Fruit fly (Drosophila melanogaster): ENCODE measurements around the gene Ccm3.

- no peak for TF ChIP-seq Awh (GFP tag; IDR thresholded peaks at IDR 0.05)
- no peak for TF ChIP-seq br (optimal IDR thresholded peaks at IDR 0.05)
- no peak for TF ChIP-seq slbo (GFP tag; IDR thresholded peaks at IDR 0.05)
- no peak for TF ChIP-seq CG5953 (GFP tag; IDR thresholded peaks at IDR 0.05)
- TF ChIP-seq Dip3 (GFP tag; optimal IDR thresholded peaks at IDR 0.05) = no peak
- no peak for TF ChIP-seq Side (GFP tag; optimal IDR thresholded peaks at IDR 0.05)
Observed at dm6 chr3R:15345198-15346017, 26.3 kb upstream of the Ccm3 start.
